Fruit fly (Drosophila melanogaster) whole organism, embryonic: ENCODE data around the gene CG15449.
A peak's percentile ranks its signal among the peaks of the same experiment; 100 is the strongest.

Experiments used
- Aef1 ChIP-seq: fragments of 200-800 bp; sonication (Bioruptor generic); IDR thresholded peaks from 3 replicates; pipeline ENCODE4 v1.3.6; 2022; ENCODE audit warnings: missing biosample characterization, missing genetic modification characterization
- Antp ChIP-seq: fragments of 200-800 bp; sonication (Bioruptor generic); optimal IDR thresholded peaks from 3 replicates; lab custom pipeline; 2016; ENCODE audit warnings: missing biosample characterization, missing genetic modification characterization
- BtbVII ChIP-seq: fragments of 200-800 bp; sonication (Bioruptor generic); optimal IDR thresholded peaks from 3 replicates; lab custom pipeline; 2017; ENCODE audit warnings: missing biosample characterization, mild to moderate bottlenecking, missing genetic modification characterization
- CG10565 ChIP-seq: fragments of 200-800 bp; sonication (Bioruptor generic); optimal IDR thresholded peaks from 3 replicates; lab custom pipeline; 2016; ENCODE audit warnings: missing biosample characterization, mild to moderate bottlenecking, missing genetic modification characterization
- CG11560 ChIP-seq: fragments of 200-800 bp; sonication (Bioruptor generic); IDR thresholded peaks from 3 replicates; pipeline ENCODE4 v1.3.6; 2022; ENCODE audit warnings: missing biosample characterization, missing genetic modification characterization
- CG11695 ChIP-seq: fragments of 200-800 bp; sonication (Bioruptor generic); IDR thresholded peaks from 3 replicates; pipeline ENCODE4 v1.3.6; 2022; ENCODE audit warnings: missing biosample characterization, missing genetic modification characterization
- CG13287 ChIP-seq: fragments of 200-800 bp; sonication (Bioruptor generic); IDR thresholded peaks from 2 replicates; pipeline ENCODE4 v1.3.6; 2022; ENCODE audit warnings: missing biosample characterization, missing genetic modification characterization; ENCODE audit not compliant: partially characterized antibody
- CG17328 ChIP-seq: fragments of 200-800 bp; sonication (Bioruptor generic); IDR thresholded peaks from 2 replicates; pipeline ENCODE4 v1.3.6; 2022; ENCODE audit warnings: missing biosample characterization, missing genetic modification characterization
- CG17361 ChIP-seq: fragments of 200-800 bp; sonication (Bioruptor generic); IDR thresholded peaks from 3 replicates; pipeline ENCODE4 v1.3.6; 2022; ENCODE audit warnings: missing biosample characterization, missing genetic modification characterization
- CG17385 ChIP-seq: fragments of 200-800 bp; sonication (Bioruptor generic); optimal IDR thresholded peaks from 3 replicates; lab custom pipeline; 2018; ENCODE audit warnings: missing biosample characterization, mild to moderate bottlenecking, missing genetic modification characterization
- CG2129 ChIP-seq: fragments of 200-800 bp; sonication (Bioruptor generic); IDR thresholded peaks from 2 replicates; pipeline ENCODE4 v1.3.6; 2022; ENCODE audit warnings: missing biosample characterization, missing genetic modification characterization; ENCODE audit not compliant: partially characterized antibody
- CG2678 ChIP-seq: fragments of 200-800 bp; sonication (Bioruptor generic); optimal IDR thresholded peaks from 3 replicates; lab custom pipeline; 2019; ENCODE audit warnings: missing biosample characterization, mild to moderate bottlenecking, missing genetic modification characterization, moderate library complexity
- CG3163 ChIP-seq: fragments of 200-800 bp; sonication (Bioruptor generic); optimal IDR thresholded peaks from 3 replicates; lab custom pipeline; 2016; ENCODE audit warnings: missing biosample characterization, missing genetic modification characterization
- CG32772 ChIP-seq: fragments of 200-800 bp; sonication (Bioruptor generic); IDR thresholded peaks from 2 replicates; pipeline ENCODE4 v1.3.6; 2022; ENCODE audit warnings: missing biosample characterization, missing genetic modification characterization
- CG34224 ChIP-seq: fragments of 200-800 bp; sonication (Bioruptor generic); IDR thresholded peaks from 3 replicates; pipeline ENCODE4 v1.3.6; 2022; ENCODE audit warnings: missing biosample characterization, missing genetic modification characterization; ENCODE audit not compliant: partially characterized antibody
- CG3838 ChIP-seq: fragments of 200-800 bp; sonication (Bioruptor generic); optimal IDR thresholded peaks from 3 replicates; lab custom pipeline; 2016; ENCODE audit warnings: missing biosample characterization, missing genetic modification characterization
- CG4328 ChIP-seq: fragments of 200-800 bp; sonication (Bioruptor generic); optimal IDR thresholded peaks from 3 replicates; lab custom pipeline; 2017; ENCODE audit warnings: missing biosample characterization, missing genetic modification reagents, missing genetic modification characterization
- CG4820 ChIP-seq: fragments of 200-800 bp; sonication (Bioruptor generic); optimal IDR thresholded peaks from 3 replicates; lab custom pipeline; 2016; ENCODE audit warnings: missing biosample characterization, missing genetic modification characterization
- CG6254 ChIP-seq: fragments of 200-800 bp; sonication (Bioruptor generic); optimal IDR thresholded peaks from 3 replicates; lab custom pipeline; 2017; ENCODE audit warnings: mild to moderate bottlenecking, missing biosample characterization, missing genetic modification reagents, missing genetic modification characterization
- CG6854 ChIP-seq: fragments of 200-800 bp; sonication (Bioruptor generic); optimal IDR thresholded peaks from 3 replicates; lab custom pipeline; 2017; ENCODE audit warnings: missing biosample characterization, mild to moderate bottlenecking, missing genetic modification characterization
- Dfd ChIP-seq, 2 experiments: fragments of >200 bp; optimal IDR thresholded peaks; 2 replicates each; lab custom pipeline; 2017; ENCODE audit warnings: missing biosample characterization in 2 of 2, missing genetic modification characterization in 2 of 2
- Ets97D ChIP-seq: fragments of 200-800 bp; sonication (Bioruptor generic); optimal IDR thresholded peaks from 3 replicates; lab custom pipeline; 2016; ENCODE audit warnings: missing biosample characterization, missing genetic modification characterization
- Gsc ChIP-seq: fragments of 200-800 bp; sonication (Bioruptor generic); IDR thresholded peaks from 2 replicates; pipeline ENCODE4 v1.3.6; 2022; ENCODE audit warnings: missing biosample characterization, missing genetic modification characterization
- Hsf ChIP-seq: fragments of 200-800 bp; sonication (Bioruptor generic); optimal IDR thresholded peaks from 3 replicates; lab custom pipeline; 2016; ENCODE audit warnings: missing biosample characterization, missing genetic modification characterization
- Mad ChIP-seq: fragments of 200-800 bp; sonication (Bioruptor generic); optimal IDR thresholded peaks from 2 replicates; lab custom pipeline; 2016; ENCODE audit warnings: missing biosample characterization, missing genetic modification characterization
- NfI ChIP-seq: fragments of 200-800 bp; sonication (Bioruptor generic); optimal IDR thresholded peaks from 3 replicates; lab custom pipeline; 2018; ENCODE audit warnings: missing biosample characterization, mild to moderate bottlenecking, missing genetic modification characterization, moderate library complexity
- Six4 ChIP-seq: fragments of 200-800 bp; sonication (Bioruptor generic); optimal IDR thresholded peaks from 2 replicates; lab custom pipeline; 2016; ENCODE audit warnings: missing biosample characterization, missing genetic modification characterization
- crol ChIP-seq: fragments of 200-800 bp; sonication (Bioruptor generic); IDR thresholded peaks from 2 replicates; pipeline ENCODE4 v1.3.6; 2022; ENCODE audit warnings: missing biosample characterization, missing genetic modification characterization
- dati ChIP-seq: fragments of 200-800 bp; sonication (Bioruptor generic); IDR thresholded peaks from 2 replicates; pipeline ENCODE4 v1.3.6; 2022; ENCODE audit warnings: missing biosample characterization, missing genetic modification characterization
- fd64A ChIP-seq: fragments of 200-800 bp; sonication (Bioruptor generic); optimal IDR thresholded peaks from 3 replicates; lab custom pipeline; 2018; ENCODE audit warnings: missing biosample characterization, mild to moderate bottlenecking, missing genetic modification characterization
- hkb ChIP-seq, 2 experiments: fragments of 200-800 bp in 1 of 2; fragments of >200 bp in 1 of 2; sonication (Bioruptor generic) in 1 of 2; IDR thresholded peaks in 1 of 2; optimal IDR thresholded peaks in 1 of 2; 2 replicates each; pipeline versions ENCODE4 v1.3.6 to Lab custom; 2017 to 2022; ENCODE audit warnings: missing biosample characterization in 1 of 2, missing genetic modification characterization in 1 of 2
- insv ChIP-seq, 2 experiments: fragments of 200-800 bp; sonication (Bioruptor generic); optimal IDR thresholded peaks; 3 replicates each; lab custom pipeline; 2016 to 2018; ENCODE audit warnings: missing biosample characterization in 2 of 2, missing genetic modification characterization in 2 of 2
- kay ChIP-seq: fragments of 200-800 bp; sonication (Bioruptor generic); optimal IDR thresholded peaks from 2 replicates; lab custom pipeline; 2016; ENCODE audit warnings: missing biosample characterization, missing genetic modification characterization
- ken ChIP-seq: fragments of 200-800 bp; sonication (Bioruptor generic); IDR thresholded peaks from 3 replicates; pipeline ENCODE4 v1.3.6; 2022; ENCODE audit warnings: missing biosample characterization, missing genetic modification characterization
- lov ChIP-seq, 2 experiments: fragments of 200-800 bp in 1 of 2; fragments of >200 bp in 1 of 2; sonication (Bioruptor generic) in 1 of 2; IDR thresholded peaks in 1 of 2; optimal IDR thresholded peaks in 1 of 2; 2 replicates in 1 of 2; 3 replicates in 1 of 2; pipeline versions ENCODE4 v1.3.6 to Lab custom; 2017 to 2022; ENCODE audit warnings: missing biosample characterization in 1 of 2, missing genetic modification characterization in 1 of 2
- mam ChIP-seq: fragments of 200-800 bp; sonication (Bioruptor generic); optimal IDR thresholded peaks from 3 replicates; lab custom pipeline; 2016; ENCODE audit warnings: missing biosample characterization, missing genetic modification characterization
- org-1 ChIP-seq: fragments of 200-800 bp; sonication (Bioruptor generic); optimal IDR thresholded peaks from 2 replicates; lab custom pipeline; 2017; ENCODE audit warnings: missing biosample characterization, missing genetic modification characterization
- pb ChIP-seq: fragments of 200-800 bp; sonication (Bioruptor generic); optimal IDR thresholded peaks from 3 replicates; lab custom pipeline; 2016; ENCODE audit warnings: missing biosample characterization, missing genetic modification characterization
- pho ChIP-seq: fragments of 200-800 bp; sonication (Bioruptor generic); optimal IDR thresholded peaks from 2 replicates; lab custom pipeline; 2016; ENCODE audit warnings: missing biosample characterization, missing genetic modification characterization
- scrt ChIP-seq: fragments of 200-800 bp; sonication (Bioruptor generic); optimal IDR thresholded peaks from 2 replicates; lab custom pipeline; 2018; ENCODE audit warnings: missing biosample characterization, mild to moderate bottlenecking, missing genetic modification characterization, moderate library complexity
- sens ChIP-seq: fragments of 200-800 bp; sonication (Bioruptor generic); peaks from one replicate; lab custom pipeline; 2016; ENCODE audit warnings: missing biosample characterization, missing genetic modification characterization
- shn ChIP-seq: fragments of 200-800 bp; sonication (Bioruptor generic); optimal IDR thresholded peaks from 3 replicates; lab custom pipeline; 2016; ENCODE audit warnings: missing biosample characterization, missing genetic modification characterization
- slou ChIP-seq: fragments of 200-800 bp; sonication (Bioruptor generic); optimal IDR thresholded peaks from 3 replicates; lab custom pipeline; 2016; ENCODE audit warnings: missing biosample characterization, missing genetic modification characterization
- tgo ChIP-seq: fragments of 200-800 bp; sonication (Bioruptor generic); IDR thresholded peaks from 3 replicates; pipeline ENCODE4 v1.3.6; 2022; ENCODE audit warnings: missing biosample characterization, missing genetic modification characterization
- trem ChIP-seq: fragments of 200-800 bp; optimal IDR thresholded peaks from 3 replicates; lab custom pipeline; 2019; ENCODE audit warnings: missing biosample characterization, mild to moderate bottlenecking, missing genetic modification characterization, moderate library complexity
- tup ChIP-seq: fragments of 200-800 bp; sonication (Bioruptor generic); optimal IDR thresholded peaks from 2 replicates; lab custom pipeline; 2016; ENCODE audit warnings: missing biosample characterization, mild to moderate bottlenecking, missing genetic modification characterization, moderate library complexity
- wor ChIP-seq: fragments of 200-800 bp; sonication (Bioruptor generic); IDR thresholded peaks from 2 replicates; pipeline ENCODE4 v1.3.6; 2022; ENCODE audit warnings: missing biosample characterization, missing genetic modification characterization
- zen ChIP-seq: fragments of 200-800 bp; sonication (Bioruptor generic); optimal IDR thresholded peaks from 3 replicates; lab custom pipeline; 2018; ENCODE audit warnings: missing biosample characterization, mild to moderate bottlenecking, missing genetic modification characterization, moderate library complexity
- zen2 ChIP-seq: fragments of 200-800 bp; sonication (Bioruptor generic); IDR thresholded peaks from 3 replicates; pipeline ENCODE4 v1.3.6; 2022; ENCODE audit warnings: missing biosample characterization, missing genetic modification characterization; ENCODE audit not compliant: partially characterized antibody

CG15449 gene

dm6 chrX:21053099-21053715 lies 12.8 kb upstream of the CG15449 start (continued):
- TF ChIP-seq CG17328 (GFP tag; lab: Robert Waterston, UW), result peak; percentile 78
- no peak for TF ChIP-seq tup
- TF ChIP-seq zen (tag; lab: Kevin White, UChicago), result peak; percentile 42
- no peak; the same call in 2 of the 3 replicates for TF ChIP-seq zen2 (GFP tag; lab: Robert Waterston, UW)
- TF ChIP-seq dati (GFP tag; lab: Robert Waterston, UW), result peak; percentile 63
- TF ChIP-seq slou, result peak; percentile 54
- TF ChIP-seq lov (optimal IDR thresholded peaks at IDR 0.05; lab: Kevin White, UChicago), result no peak
- peak; percentile 85 for TF ChIP-seq lov (GFP tag; IDR thresholded peaks at IDR 0.05; lab: Robert Waterston, UW)
- TF ChIP-seq CG17361 (GFP tag; lab: Robert Waterston, UW), result peak; percentile 59
- no peak for TF ChIP-seq Gsc (GFP tag; lab: Robert Waterston, UW)
- TF ChIP-seq tgo (GFP tag; lab: Robert Waterston, UW), result peak; percentile 43; the same call in 2 of the 3 replicates
- peak; percentile 14 for TF ChIP-seq CG10565
- peak; percentile 82 for TF ChIP-seq CG6854 (GFP tag; lab: Kevin White, UChicago)
- peak; percentile 74; the same call in 2 of the 3 replicates for TF ChIP-seq ken (GFP tag; lab: Robert Waterston, UW)
- peak; percentile 98 for TF ChIP-seq Ets97D (GFP tag; lab: Kevin White, UChicago)
- peak; percentile 63 for TF ChIP-seq Six4
- TF ChIP-seq insv (GFP tag; optimal IDR thresholded peaks at IDR 0.05; lab: Kevin White, UChicago), result peak in 1 of 2 experiments; percentile 67
- TF ChIP-seq CG11695 (GFP tag; lab: Robert Waterston, UW), result no peak
- peak; percentile 81 for TF ChIP-seq scrt (GFP tag; lab: Kevin White, UChicago)
- TF ChIP-seq CG6254 (GFP tag; lab: Kevin White, UChicago), result peak; percentile 31
- TF ChIP-seq hkb (optimal IDR thresholded peaks at IDR 0.05; lab: Kevin White, UChicago), result no peak
- TF ChIP-seq hkb (GFP tag; IDR thresholded peaks at IDR 0.05; lab: Robert Waterston, UW), result peak; percentile 70
- TF ChIP-seq CG2129, result peak; percentile 35; the same call in 1 of the 2 replicates
- peak; percentile 79 for TF ChIP-seq CG13287 (GFP tag; lab: Robert Waterston, UW)
- TF ChIP-seq Antp (GFP tag; lab: Kevin White, UChicago), result peak; percentile 63
- TF ChIP-seq sens (GFP tag; lab: Kevin White, UChicago), result peak; percentile 92
- TF ChIP-seq CG32772 (GFP tag; lab: Robert Waterston, UW), result peak; percentile 36; the same call in 1 of the 2 replicates
- peak; percentile 59 for TF ChIP-seq CG3163 (GFP tag; lab: Kevin White, UChicago)
- TF ChIP-seq CG34224 (GFP tag; lab: Robert Waterston, UW), result peak; percentile 63
- TF ChIP-seq org-1 (GFP tag; lab: Kevin White, UChicago), result peak; percentile 72
- peak; percentile 94 for TF ChIP-seq CG17385 (GFP tag; lab: Kevin White, UChicago)
- TF ChIP-seq CG3838, result peak; percentile 3
- TF ChIP-seq fd64A (GFP tag; lab: Kevin White, UChicago), result peak; percentile 80
- TF ChIP-seq shn (GFP tag; lab: Kevin White, UChicago), result peak; percentile 68
- peak; percentile 84 for TF ChIP-seq CG4328 (GFP tag; lab: Kevin White, UChicago)
- peak; percentile 79 for TF ChIP-seq Mad (GFP tag; lab: Kevin White, UChicago)
- peak; percentile 63 for TF ChIP-seq pho (GFP tag; lab: Kevin White, UChicago)
- TF ChIP-seq CG2678 (tag; lab: Kevin White, UChicago), result peak; percentile 60
- no peak for TF ChIP-seq Dfd (GFP tag; optimal IDR thresholded peaks at IDR 0.05; lab: Kevin White, UChicago)
- TF ChIP-seq CG11560 (tag; lab: Robert Waterston, UW), result 0 out of 3 replicates have a peak, but pooled peaks have one; percentile 35
- TF ChIP-seq CG4820 (GFP tag; lab: Kevin White, UChicago), result peak; percentile 27
- no peak for TF ChIP-seq crol (GFP tag; lab: Robert Waterston, UW)
- TF ChIP-seq wor (GFP tag; lab: Robert Waterston, UW), result no peak
- peak; percentile 57 for TF ChIP-seq Aef1 (GFP tag; lab: Robert Waterston, UW)
- TF ChIP-seq mam (GFP tag; lab: Kevin White, UChicago), result peak; percentile 74
- TF ChIP-seq Hsf (GFP tag; lab: Kevin White, UChicago), result peak; percentile 76
- TF ChIP-seq kay (GFP tag; lab: Kevin White, UChicago), result no peak
- TF ChIP-seq trem (tag; lab: Kevin White, UChicago), result peak; percentile 71
- TF ChIP-seq BtbVII, result peak; percentile 86
- TF ChIP-seq NfI (GFP tag; lab: Kevin White, UChicago), result peak; percentile 87
- peak; percentile 80 for TF ChIP-seq pb (GFP tag; lab: Kevin White, UChicago)
